Fruit fly (Drosophila melanogaster) whole organism: ENCODE data around the gene CG31548.

ENCODE experiments used
- CG8478 ChIP-seq: fragments of >200 bp; optimal IDR thresholded peaks from 2 replicates; lab custom pipeline; 2018; ENCODE audit warnings: inconsistent platforms
- Dll ChIP-seq: fragments of >200 bp; optimal IDR thresholded peaks from 2 replicates; lab custom pipeline; 2017
- EcR ChIP-seq, 2 experiments: fragments of >200 bp; optimal IDR thresholded peaks; 2 replicates each; lab custom pipeline; 2017; ENCODE audit warnings: missing biosample characterization in 2 of 2, missing genetic modification characterization in 2 of 2, missing genetic modification reagents in 2 of 2
- pan ChIP-seq: fragments of >200 bp; optimal IDR thresholded peaks from 2 replicates; lab custom pipeline; 2017
- psq ChIP-seq: fragments of >200 bp; optimal IDR thresholded peaks from 2 replicates; lab custom pipeline; 2017
- usp ChIP-seq: fragments of >200 bp; optimal IDR thresholded peaks from 2 replicates; lab custom pipeline; 2017; ENCODE audit warnings: missing biosample characterization, missing genetic modification characterization, mixed read lengths

CG31548 gene

dm6 chr3R:5636519-5637430 is at the start of gene CG31548, which contains the start of gene CG12170:
TSS of gene CG31548 (minus strand) at chr3R:5636852.
TSS of gene CG12170 (plus strand) at chr3R:5637234.
- no peak for TF ChIP-seq usp (GFP tag; lab: Kevin White, UChicago)
- no peak for TF ChIP-seq CG8478 (lab: Kevin White, UChicago)
- TF ChIP-seq psq (lab: Kevin White, UChicago): no peak
- no peak for TF ChIP-seq pan (lab: Kevin White, UChicago)
- no peak for TF ChIP-seq EcR (GFP tag; optimal IDR thresholded peaks at IDR 0.05; lab: Kevin White, UChicago)
- TF ChIP-seq Dll (lab: Kevin White, UChicago): no peak

DNA sequence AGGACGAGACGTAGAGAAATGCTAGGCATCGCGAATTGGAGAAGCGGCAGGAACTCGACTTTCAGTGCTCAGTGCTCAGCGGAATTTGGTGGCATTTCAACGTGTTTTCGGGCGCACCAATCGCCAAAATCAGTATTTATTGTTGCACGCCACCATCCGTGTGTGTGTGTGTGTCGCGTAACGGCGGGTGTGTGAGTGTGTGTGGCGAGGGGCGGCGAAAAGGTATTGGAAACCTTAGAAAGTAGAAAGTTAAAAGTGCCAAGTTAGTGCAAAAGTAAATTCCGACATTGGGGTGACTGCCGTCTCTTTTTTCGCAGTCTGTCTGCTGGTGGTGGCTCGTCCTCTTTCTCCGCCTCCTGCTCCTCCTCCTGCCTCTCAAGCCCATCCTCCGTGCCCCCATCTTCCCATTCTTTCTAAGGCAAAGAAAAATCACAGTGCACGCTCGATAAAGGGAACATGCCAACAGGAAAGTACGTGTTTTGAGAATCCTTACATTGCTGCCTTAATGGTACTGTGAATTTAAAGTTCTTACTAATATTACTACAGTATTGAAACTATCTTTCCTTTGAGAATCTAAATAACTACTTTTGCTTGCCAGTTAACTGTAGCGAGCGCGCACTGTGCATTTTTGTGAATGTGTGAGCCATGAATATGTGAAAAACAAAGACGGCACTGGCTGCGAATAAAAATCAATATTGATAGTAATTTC is 49.6 kb upstream of the CG31548 start:
- TF ChIP-seq EcR (GFP tag; optimal IDR thresholded peaks at IDR 0.05; lab: Kevin White, UChicago): no peak
- TF ChIP-seq Dll (lab: Kevin White, UChicago): no peak

dm6 chr3R:5685269-5686048 is 48.8 kb upstream of the CG31548 start, which contains the start of the genes Rab23 and plx:
TSS of gene Rab23 (minus strand) at chr3R:5685434.
TSS of gene plx (plus strand) at chr3R:5685855.
- TF ChIP-seq CG8478 (lab: Kevin White, UChicago) (no peak), usp (GFP tag; lab: Kevin White, UChicago) (no peak), pan (lab: Kevin White, UChicago) (no peak), EcR (GFP tag; optimal IDR thresholded peaks at IDR 0.05; lab: Kevin White, UChicago) (no peak), psq (lab: Kevin White, UChicago) (no peak), Dll (lab: Kevin White, UChicago) (no peak)

DNA sequence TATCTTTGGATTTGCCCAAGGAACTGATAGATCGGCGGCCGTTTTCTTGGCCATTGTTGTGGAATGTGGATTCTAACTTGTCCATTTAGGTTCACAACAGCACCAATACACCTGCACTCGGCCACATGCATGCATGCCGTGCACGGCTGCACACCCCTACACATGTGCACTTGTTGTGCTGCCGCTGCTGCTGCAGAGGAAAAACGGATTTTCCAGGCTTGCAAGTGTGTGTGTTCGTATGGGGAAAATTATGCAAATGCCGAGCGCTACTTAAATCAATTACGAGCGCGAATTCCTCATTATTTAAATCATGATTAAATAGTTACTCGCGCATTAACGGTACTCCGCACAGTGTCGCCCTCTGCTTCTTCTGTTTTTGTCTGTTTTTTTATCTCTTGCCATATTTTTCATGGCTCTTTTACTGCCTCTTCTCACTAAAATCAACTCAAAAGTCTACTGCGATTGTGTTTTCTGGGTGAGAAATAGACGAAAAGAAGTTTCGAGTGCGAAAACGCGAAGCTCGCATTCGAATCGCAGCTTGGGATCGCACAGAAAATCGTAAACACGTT is 48.0 kb upstream of the CG31548 start:
- no peak for TF ChIP-seq psq (lab: Kevin White, UChicago)
- no peak for TF ChIP-seq pan (lab: Kevin White, UChicago)
- no peak for TF ChIP-seq usp (GFP tag; lab: Kevin White, UChicago)
- no peak for TF ChIP-seq CG8478 (lab: Kevin White, UChicago)
- TF ChIP-seq EcR (GFP tag; optimal IDR thresholded peaks at IDR 0.05; lab: Kevin White, UChicago): no peak
- no peak for TF ChIP-seq Dll (lab: Kevin White, UChicago)

DNA sequence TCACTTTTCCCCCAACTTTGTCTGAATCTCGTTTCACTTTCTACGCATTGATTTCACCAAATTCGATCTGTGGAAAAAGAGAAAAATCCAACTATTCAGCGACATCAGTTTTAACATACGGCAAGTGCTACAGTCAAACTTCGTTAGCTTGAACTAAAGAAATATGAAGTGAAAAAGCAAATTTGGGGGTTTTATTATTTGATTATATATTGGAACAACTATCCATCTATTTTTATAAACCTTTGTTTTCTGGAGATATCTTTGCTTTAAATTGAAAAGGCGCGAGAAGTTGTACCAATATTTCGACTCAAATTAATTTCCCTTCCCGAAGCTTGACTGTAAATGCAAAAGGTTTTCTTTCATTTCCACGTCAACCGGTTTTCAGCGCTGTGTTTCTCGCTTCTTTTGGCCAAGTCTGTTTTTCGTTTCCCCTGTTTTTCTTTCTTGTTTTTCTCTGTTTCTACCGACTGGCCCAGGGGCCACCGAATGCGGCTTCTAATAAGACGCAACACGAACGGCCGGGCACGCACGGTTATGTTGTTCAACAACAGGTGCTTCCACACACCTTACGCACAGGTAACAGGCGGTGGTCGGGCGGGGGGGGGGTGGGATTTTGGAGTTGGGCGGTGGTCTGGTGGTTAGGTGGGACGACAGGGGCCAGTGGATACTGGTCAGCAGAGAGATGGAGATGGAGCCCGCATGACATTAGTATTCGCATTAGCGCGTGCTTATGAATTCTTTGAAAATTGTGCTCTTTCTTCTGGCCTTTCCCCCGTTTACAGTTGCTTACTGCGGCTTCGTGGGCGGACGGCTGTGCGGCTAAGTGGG is 46.5 kb upstream of the CG31548 start:
- TF ChIP-seq Dll (lab: Kevin White, UChicago) (no peak), pan (lab: Kevin White, UChicago) (no peak), psq (lab: Kevin White, UChicago) (no peak), usp (GFP tag; lab: Kevin White, UChicago) (no peak), EcR (GFP tag; optimal IDR thresholded peaks at IDR 0.05; lab: Kevin White, UChicago) (no peak), CG8478 (lab: Kevin White, UChicago) (no peak)

DNA sequence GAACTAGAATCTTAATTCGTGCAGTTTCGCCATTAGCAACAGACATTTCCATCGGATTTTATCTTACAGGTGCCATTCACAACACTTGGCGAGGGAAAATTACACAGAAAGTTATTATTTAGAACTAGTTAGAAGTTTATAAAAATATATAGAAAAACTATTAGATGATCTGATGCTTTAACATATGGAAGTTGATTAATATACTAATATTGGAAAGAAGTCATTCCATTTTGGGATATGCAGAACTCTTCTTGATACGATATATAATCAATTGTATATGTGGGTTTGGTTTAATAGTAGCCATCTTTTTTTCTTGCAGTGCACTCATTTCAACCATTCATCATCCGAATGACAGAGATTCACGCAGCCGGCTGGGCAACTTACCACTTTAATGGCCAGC is 45.6 kb upstream of the CG31548 start:
- no peak for TF ChIP-seq CG8478 (lab: Kevin White, UChicago)
- TF ChIP-seq Dll (lab: Kevin White, UChicago): no peak
- no peak for TF ChIP-seq usp (GFP tag; lab: Kevin White, UChicago)
- no peak for TF ChIP-seq pan (lab: Kevin White, UChicago)
- TF ChIP-seq EcR (GFP tag; optimal IDR thresholded peaks at IDR 0.05; lab: Kevin White, UChicago): no peak
- TF ChIP-seq psq (lab: Kevin White, UChicago): no peak

- TF ChIP-seq Dll (lab: Kevin White, UChicago) (no peak), CG8478 (lab: Kevin White, UChicago) (no peak), pan (lab: Kevin White, UChicago) (no peak), psq (lab: Kevin White, UChicago) (no peak), usp (GFP tag; lab: Kevin White, UChicago) (no peak), EcR (GFP tag; optimal IDR thresholded peaks at IDR 0.05; lab: Kevin White, UChicago) (no peak)
Measured at dm6 chr3R:5672658-5673217, 36.1 kb upstream of the CG31548 start.

DNA sequence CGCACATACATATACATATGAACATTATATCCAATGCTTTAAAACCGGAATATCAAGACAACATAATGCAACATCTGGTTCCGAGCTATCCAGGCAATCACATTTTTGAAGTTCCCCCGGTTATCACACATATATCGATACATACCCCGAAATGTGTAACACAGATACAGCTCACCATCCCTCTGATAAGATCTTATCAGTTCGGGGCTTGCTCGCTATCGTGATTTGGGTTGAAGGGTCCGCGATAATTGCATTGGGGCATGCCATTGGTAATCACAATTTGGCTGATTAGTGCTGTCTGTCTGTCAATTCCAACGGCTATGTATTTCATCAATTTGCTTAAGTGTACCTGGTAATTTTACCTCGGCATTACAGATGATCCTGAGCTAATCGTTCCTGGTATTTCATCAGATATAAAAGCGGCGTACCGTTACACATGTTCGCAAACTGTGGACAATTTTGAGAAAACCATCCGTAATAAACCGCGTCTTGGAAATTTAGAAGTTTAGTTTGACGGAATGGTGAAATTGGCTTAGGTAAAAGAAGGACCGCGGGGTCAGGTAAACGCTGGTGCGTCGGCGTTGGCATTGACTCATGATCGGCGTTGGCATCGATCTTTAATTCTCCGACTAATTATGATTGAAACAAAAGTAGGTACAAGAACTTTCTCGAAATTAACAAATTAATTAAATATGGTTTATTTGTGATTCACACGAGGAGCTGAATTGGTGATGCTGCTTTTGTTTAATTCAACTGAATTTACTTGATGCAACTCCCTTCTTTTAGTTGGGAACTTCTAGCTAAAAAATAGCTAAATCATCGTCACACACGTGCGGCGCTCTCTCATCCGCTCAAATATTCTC is 35.4 kb upstream of the CG31548 start:
- TF ChIP-seq pan (lab: Kevin White, UChicago) (no peak), psq (lab: Kevin White, UChicago) (no peak), usp (GFP tag; lab: Kevin White, UChicago) (no peak), CG8478 (lab: Kevin White, UChicago) (no peak), EcR (GFP tag; optimal IDR thresholded peaks at IDR 0.05; lab: Kevin White, UChicago) (no peak)

DNA sequence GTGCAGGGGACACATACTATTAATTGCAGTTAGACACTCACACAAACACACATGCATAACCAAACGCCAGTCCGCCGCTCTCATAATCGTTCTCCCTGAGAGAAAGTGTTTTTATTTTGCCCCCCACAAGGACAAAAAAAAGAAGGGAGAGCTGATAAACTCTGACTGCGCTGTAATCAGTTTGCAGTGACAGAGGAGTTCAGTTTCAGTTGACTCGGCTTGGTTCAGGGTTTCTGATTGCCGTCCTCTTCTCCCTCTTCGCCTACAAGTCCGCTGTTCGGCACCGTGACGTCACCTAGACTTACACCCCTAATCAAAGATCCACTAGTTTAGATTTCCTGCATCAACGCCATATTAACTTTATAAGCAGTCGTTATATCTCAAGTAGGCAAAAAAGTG is 34.6 kb upstream of the CG31548 start:
- TF ChIP-seq EcR (GFP tag; optimal IDR thresholded peaks at IDR 0.05; lab: Kevin White, UChicago) (no peak), psq (lab: Kevin White, UChicago) (no peak), Dll (lab: Kevin White, UChicago) (no peak)
